Worm (Caenorhabditis elegans): ENCODE results near the gene E04F6.15.

E04F6.15 gene

DNA sequence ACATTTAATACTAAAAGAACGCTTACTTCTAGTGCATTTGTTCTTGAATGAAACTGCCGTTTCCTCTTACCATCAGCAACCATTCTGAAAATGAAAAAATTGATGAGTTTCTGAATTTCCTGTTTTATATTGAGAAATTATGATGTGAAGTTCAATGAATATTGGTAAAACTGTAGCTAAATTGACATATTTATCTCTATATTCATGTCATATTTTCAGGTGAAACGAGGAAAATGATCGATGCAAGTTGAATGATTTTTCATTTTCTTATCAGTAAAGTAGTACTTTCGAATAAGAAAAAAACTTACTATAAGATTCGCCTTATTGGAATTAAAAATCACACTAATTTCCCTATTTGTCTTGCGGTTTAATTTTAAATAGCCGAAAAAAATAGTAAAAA, at the start of gene E04F6.15:
E04F6.15 (minus strand) TSS at position 101 of the 400 bp plus-strand sequence.
- no peak for TF ChIP-seq nhr-129 (tag; optimal IDR thresholded peaks at IDR 0.05)

DNA sequence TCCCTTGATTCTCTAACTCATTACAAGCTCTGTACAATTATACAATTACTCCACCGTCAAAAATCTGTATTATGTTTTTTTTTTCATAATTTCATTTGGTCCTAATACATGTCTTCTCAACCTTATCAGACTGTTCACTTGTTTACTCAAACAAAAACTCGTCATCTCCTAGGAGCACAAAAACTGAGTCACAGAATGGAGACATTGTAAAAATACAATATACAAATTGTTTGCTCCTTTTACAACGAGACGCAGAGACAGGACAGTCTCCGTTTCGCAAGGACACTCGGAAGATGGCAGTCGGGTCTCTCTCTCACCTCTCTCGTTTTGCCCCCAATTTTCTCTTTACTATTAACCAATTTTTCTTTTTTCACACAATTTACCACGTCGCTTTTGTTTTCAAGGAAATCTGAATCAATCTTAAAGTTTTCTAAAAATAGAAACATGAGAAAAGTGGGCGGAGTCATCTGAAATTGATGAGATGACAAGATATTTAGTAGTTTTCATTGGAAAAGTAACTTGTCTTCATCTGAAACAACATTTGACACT, 45.6 kb upstream of the E04F6.15 start, which contains the start of gene F32A5.8:
F32A5.8 (plus strand) TSS at position 499 of the 549 bp plus-strand sequence.
- TF ChIP-seq mab-5 (tag; optimal IDR thresholded peaks at IDR 0.05) (no peak), blmp-1 (tag; optimal IDR thresholded peaks at IDR 0.05; ENCODE audit: insufficient read depth) (no peak), ztf-4 (tag; optimal IDR thresholded peaks at IDR 0.05) (no peak), C34F6.9 (tag; optimal IDR thresholded peaks at IDR 0.05) (no peak), nhr-77 (tag; optimal IDR thresholded peaks at IDR 0.05) (no peak), nhr-6 (tag; optimal IDR thresholded peaks at IDR 0.05) (no peak), mdl-1 (tag; optimal IDR thresholded peaks at IDR 0.05) (no peak), ztf-11 (tag; optimal IDR thresholded peaks at IDR 0.05) (no peak), sem-4 (tag; optimal IDR thresholded peaks at IDR 0.05) (no peak), peb-1 (tag; optimal IDR thresholded peaks at IDR 0.05) (no peak), nhr-237 (tag; optimal IDR thresholded peaks at IDR 0.05) (no peak), mbf-1 (tag; optimal IDR thresholded peaks at IDR 0.05) (no peak), aly-2 (tag; optimal IDR thresholded peaks at IDR 0.05) (no peak), alr-1 (tag; optimal IDR thresholded peaks at IDR 0.05) (no peak), ceh-16 (tag; optimal IDR thresholded peaks at IDR 0.05) (no peak), nhr-25 (tag; optimal IDR thresholded peaks at IDR 0.05) (peak; percentile 32), ztf-1 (GFP tag; conservative IDR thresholded peaks at IDR 0.05) (no peak), ama-1 (optimal IDR thresholded peaks at IDR 0.05) (no peak), Y55F3AM.14 (GFP tag; optimal IDR thresholded peaks at IDR 0.05) (no peak), fos-1 (tag; optimal IDR thresholded peaks at IDR 0.05) (peak; percentile 94), F13H6.1 (tag; optimal IDR thresholded peaks at IDR 0.05) (no peak), nhr-21 (tag; optimal IDR thresholded peaks at IDR 0.05) (no peak), snpc-4 (tag; optimal IDR thresholded peaks at IDR 0.05) (no peak), skn-1 (tag; optimal IDR thresholded peaks at IDR 0.05) (no peak), nhr-129 (tag; optimal IDR thresholded peaks at IDR 0.05) (no peak), sma-3 (GFP tag; optimal IDR thresholded peaks at IDR 0.05) (peak; percentile 9), crh-2 (tag; optimal IDR thresholded peaks at IDR 0.05) (peak; percentile 7), ZK546.5 (tag; optimal IDR thresholded peaks at IDR 0.05) (no peak), unc-39 (tag; optimal IDR thresholded peaks at IDR 0.05) (no peak), R02D3.7 (tag; optimal IDR thresholded peaks at IDR 0.05) (no peak), gmeb-1 (tag; optimal IDR thresholded peaks at IDR 0.05) (peak; percentile 17), lin-39 (tag; optimal IDR thresholded peaks at IDR 0.05) (no peak), elt-1 (tag; optimal IDR thresholded peaks at IDR 0.05) (no peak), nhr-23 (tag; optimal IDR thresholded peaks at IDR 0.05) (no peak), nhr-11 (tag; optimal IDR thresholded peaks at IDR 0.05) (no peak), unc-55 (GFP tag; optimal IDR thresholded peaks at IDR 0.05) (no peak), lsy-2 (tag; optimal IDR thresholded peaks at IDR 0.05) (peak in 1 of 2 experiments; percentile 8), ceh-82 (tag; optimal IDR thresholded peaks at IDR 0.05) (no peak), elt-3 (tag; optimal IDR thresholded peaks at IDR 0.05) (no peak), egl-27 (tag; optimal IDR thresholded peaks at IDR 0.05) (no peak), sma-9 (GFP tag; optimal IDR thresholded peaks at IDR 0.05) (peak; percentile 21), sma-9 (tag; optimal IDR thresholded peaks at IDR 0.05) (no peak), nhr-12 (tag; optimal IDR thresholded peaks at IDR 0.05) (no peak), nhr-10 (tag; optimal IDR thresholded peaks at IDR 0.05) (no peak)

DNA sequence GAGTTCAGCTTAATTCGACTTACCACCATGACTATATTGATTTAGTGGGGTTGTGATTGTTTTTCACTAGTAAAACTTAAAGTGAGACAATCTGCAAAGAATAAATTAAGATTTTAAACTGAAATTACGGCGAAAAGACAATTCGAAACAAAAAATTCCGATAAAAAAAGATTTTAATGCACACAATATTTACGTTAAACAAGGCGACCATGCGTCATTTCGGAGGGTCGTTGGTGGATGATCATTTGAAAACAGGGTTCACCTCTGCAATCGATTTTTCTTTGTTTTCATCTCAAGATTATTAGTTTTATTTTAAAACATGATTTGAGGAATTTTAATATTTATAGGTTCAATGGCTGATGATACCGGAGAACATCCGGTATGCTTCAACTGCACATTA, 43.0 kb upstream of the E04F6.15 start, which contains the start of gene lsm-4:
lsm-4 (minus strand) TSS at position 91 of the 400 bp plus-strand sequence.
- TF ChIP-seq ama-1 (optimal IDR thresholded peaks at IDR 0.05) (peak; percentile 7), lsy-2 (tag; optimal IDR thresholded peaks at IDR 0.05) (peak in 1 of 2 experiments; percentile 3), peb-1 (tag; optimal IDR thresholded peaks at IDR 0.05) (no peak)

All from whole organism, L2 larva.